Worm (Caenorhabditis elegans) whole organism, L3 larva: ENCODE results near the gene fbxb-26.
"Not testable (repeated sequence)": the region's sequence is repeated elsewhere in the genome, so short reads cannot be mapped to it uniquely, and the experiment has no call there.

Experiments used
- ZK546.5 ChIP-seq: sonication (generic microtip); optimal IDR thresholded peaks from 2 replicates; lab custom pipeline; 2017; ENCODE audit warnings: missing biosample characterization, missing genetic modification characterization
- daf-12 ChIP-seq: fragments of 150-350 bp; optimal IDR thresholded peaks from 2 replicates; lab custom pipeline; 2014; ENCODE audit warnings: missing biosample characterization, missing genetic modification reagents, missing genetic modification characterization
- elt-1 ChIP-seq: fragments of 150-350 bp; optimal IDR thresholded peaks from 2 replicates; lab custom pipeline; 2014; ENCODE audit warnings: missing biosample characterization, missing genetic modification characterization
- fkh-10 ChIP-seq: sonication (generic microtip); optimal IDR thresholded peaks from 2 replicates; lab custom pipeline; 2017; ENCODE audit warnings: missing biosample characterization, missing genetic modification reagents, missing genetic modification characterization
- fos-1 ChIP-seq: fragments of 150-350 bp; optimal IDR thresholded peaks from 2 replicates; lab custom pipeline; 2014; ENCODE audit warnings: missing biosample characterization, missing genetic modification characterization
- lin-15B ChIP-seq: fragments of 150-350 bp; optimal IDR thresholded peaks from 2 replicates; lab custom pipeline; 2014; ENCODE audit warnings: missing biosample characterization, missing genetic modification characterization
- nhr-23 ChIP-seq: fragments of 150-350 bp; optimal IDR thresholded peaks from 2 replicates; lab custom pipeline; 2014; ENCODE audit warnings: missing biosample characterization, missing genetic modification reagents, missing genetic modification characterization
- nhr-25 ChIP-seq: sonication (generic microtip); optimal IDR thresholded peaks from 2 replicates; lab custom pipeline; 2017; ENCODE audit warnings: missing biosample characterization, missing genetic modification characterization
- nhr-28 ChIP-seq: fragments of 150-350 bp; optimal IDR thresholded peaks from 2 replicates; lab custom pipeline; 2014; ENCODE audit warnings: missing biosample characterization, missing genetic modification characterization
- nhr-76 ChIP-seq: fragments of 150-350 bp; sonication (generic microtip); optimal IDR thresholded peaks from 5 replicates; lab custom pipeline; 2014; ENCODE audit warnings: missing biosample characterization, missing genetic modification characterization
- sea-2 ChIP-seq: fragments of 150-350 bp; sonication (generic microtip); optimal IDR thresholded peaks from 4 replicates; lab custom pipeline; 2014; ENCODE audit warnings: missing biosample characterization, missing genetic modification reagents, missing genetic modification characterization

DNA sequence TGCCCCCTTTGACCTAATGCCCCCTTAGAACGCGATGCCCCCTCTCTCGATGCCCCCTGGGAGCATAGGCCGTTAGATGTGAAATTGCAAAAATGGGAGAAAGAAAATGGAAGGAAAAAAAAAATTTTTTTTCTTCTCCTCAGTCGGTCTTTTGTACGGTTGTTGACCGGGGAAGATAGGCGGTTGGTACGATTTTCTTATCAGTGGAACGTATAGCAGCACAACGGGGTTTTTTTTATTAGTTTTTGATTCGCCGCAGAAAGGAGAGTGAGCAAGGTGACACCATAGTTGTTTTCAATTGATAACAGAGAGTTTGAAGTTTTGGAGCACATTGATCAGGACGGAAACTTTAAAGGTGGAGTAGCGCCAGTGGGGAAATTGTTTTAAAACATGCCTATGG lies 22.6 kb upstream of the fbxb-26 start:
- TF ChIP-seq fos-1 (tag; lab: Kevin White, UChicago); sea-2 (GFP tag; lab: Kevin White, UChicago); nhr-28 (tag; lab: Kevin White, UChicago); elt-1 (tag; lab: Kevin White, UChicago); daf-12 (tag; lab: Kevin White, UChicago); nhr-76 (tag; lab: Kevin White, UChicago); nhr-23 (tag; lab: Kevin White, UChicago); fkh-10; lin-15B (tag; lab: Kevin White, UChicago); nhr-25 (tag; lab: Kevin White, UChicago); ZK546.5 (tag; lab: Kevin White, UChicago): not testable (repeated sequence)
